Worm (Caenorhabditis elegans) whole organism, L4 larva: ENCODE results near the gene mls-2.
A peak's percentile ranks its signal among the peaks of the same experiment; 100 is the strongest.

Experiments used
- D1046.2 ChIP-seq: fragments of 200-800 bp; sonication (Bioruptor generic); IDR thresholded peaks from 2 replicates; pipeline ENCODE4 v1.3.6; 2022; ENCODE audit warnings: missing genetic modification characterization, missing compliant biosample characterization
- F10B5.3 ChIP-seq: sonication (generic microtip); optimal IDR thresholded peaks from 2 replicates; lab custom pipeline; 2016; ENCODE audit warnings: mild to moderate bottlenecking, missing genetic modification characterization, missing compliant biosample characterization
- F26F4.8 ChIP-seq: fragments of 200-800 bp; sonication (Bioruptor generic); conservative IDR thresholded peaks from 2 replicates; pipeline ENCODE4 v1.3.6; 2022; ENCODE audit warnings: missing genetic modification characterization, missing compliant biosample characterization
- R02D3.7 ChIP-seq: fragments of 150-350 bp; sonication (generic microtip); optimal IDR thresholded peaks from 3 replicates; lab custom pipeline; 2014; ENCODE audit warnings: missing biosample characterization, missing genetic modification characterization
- T26A8.4 ChIP-seq: fragments of 200-800 bp; sonication (Bioruptor generic); IDR thresholded peaks from 2 replicates; pipeline ENCODE4 v1.3.6; 2022; ENCODE audit warnings: missing genetic modification characterization, missing compliant biosample characterization
- Y75B8A.6 ChIP-seq: fragments of 200-800 bp; sonication (Bioruptor generic); IDR thresholded peaks from 2 replicates; pipeline ENCODE4 v1.3.6; 2022; ENCODE audit warnings: missing genetic modification reagents, missing genetic modification characterization, missing compliant biosample characterization
- ama-1 ChIP-seq: fragments of 150-350 bp; optimal IDR thresholded peaks from 2 replicates; lab custom pipeline; 2014; ENCODE audit warnings: inconsistent platforms, mixed read lengths
- attf-4 ChIP-seq: sonication (generic microtip); optimal IDR thresholded peaks from 3 replicates; lab custom pipeline; 2017; ENCODE audit warnings: missing biosample characterization, missing genetic modification characterization
- ceh-20 ChIP-seq: fragments of 200-800 bp; sonication (Bioruptor generic); IDR thresholded peaks from 2 replicates; pipeline ENCODE4 v1.3.6; 2022; ENCODE audit warnings: missing genetic modification reagents, missing genetic modification characterization, missing compliant biosample characterization
- ceh-44 ChIP-seq: fragments of 200-800 bp; sonication (Bioruptor generic); IDR thresholded peaks from 2 replicates; pipeline ENCODE4 v1.3.6; 2022; ENCODE audit warnings: missing genetic modification reagents, missing genetic modification characterization, missing compliant biosample characterization
- ceh-82 ChIP-seq: sonication (generic microtip); optimal IDR thresholded peaks from 2 replicates; lab custom pipeline; 2017; ENCODE audit warnings: missing biosample characterization, missing genetic modification characterization
- daf-16 ChIP-seq, 3 experiments: sonication (generic microtip); optimal IDR thresholded peaks; 2 replicates each; lab custom pipeline; 2016 to 2017; ENCODE audit warnings: missing genetic modification characterization in 3 of 3, missing genetic modification reagents in 3 of 3, mild to moderate bottlenecking in 2 of 3, missing compliant biosample characterization in 2 of 3, missing biosample characterization in 1 of 3, moderate library complexity in 1 of 3
- dmd-9 ChIP-seq: fragments of 200-800 bp; sonication (Bioruptor generic); IDR thresholded peaks from 2 replicates; pipeline ENCODE4 v1.3.6; 2022; ENCODE audit warnings: missing genetic modification reagents, missing genetic modification characterization, missing compliant biosample characterization
- dve-1 ChIP-seq: sonication (generic microtip); optimal IDR thresholded peaks from 2 replicates; lab custom pipeline; 2017; ENCODE audit warnings: antibody characterized with exemption, mild to moderate bottlenecking, missing genetic modification characterization, missing compliant biosample characterization; ENCODE audit not compliant: insufficient read depth
- hif-1 ChIP-seq, 2 experiments: sonication (generic microtip); optimal IDR thresholded peaks; 2 replicates each; lab custom pipeline; 2016 to 2017; ENCODE audit warnings: missing compliant biosample characterization in 2 of 2, missing genetic modification characterization in 2 of 2, missing genetic modification reagents in 2 of 2, missing genotype in 2 of 2, mild to moderate bottlenecking in 1 of 2
- hlh-11 ChIP-seq: fragments of 200-800 bp; sonication (Bioruptor generic); optimal IDR thresholded peaks from 2 replicates; lab custom pipeline; 2018; ENCODE audit warnings: mild to moderate bottlenecking, missing genetic modification characterization, missing compliant biosample characterization
- hlh-30 ChIP-seq: sonication (generic microtip); optimal IDR thresholded peaks from 2 replicates; lab custom pipeline; 2017; ENCODE audit warnings: antibody characterized with exemption, mild to moderate bottlenecking, missing genetic modification characterization, missing compliant biosample characterization; ENCODE audit not compliant: insufficient read depth
- lir-3 ChIP-seq: sonication (generic microtip); optimal IDR thresholded peaks from 2 replicates; lab custom pipeline; 2016; ENCODE audit warnings: mild to moderate bottlenecking, missing genetic modification characterization, missing compliant biosample characterization
- lsy-2 ChIP-seq, 2 experiments: fragments of 150-350 bp in 1 of 2; sonication (generic microtip) in 1 of 2; optimal IDR thresholded peaks; 2 replicates each; lab custom pipeline; 2014 to 2017; ENCODE audit warnings: missing biosample characterization in 2 of 2, missing genetic modification characterization in 2 of 2
- madf-9 ChIP-seq: fragments of 200-800 bp; sonication (Bioruptor generic); conservative IDR thresholded peaks from 2 replicates; pipeline ENCODE4 v1.3.6; 2022; ENCODE audit warnings: missing genetic modification reagents, missing genetic modification characterization, missing compliant biosample characterization
- mdl-1 ChIP-seq, 2 experiments: fragments of 150-350 bp in 1 of 2; sonication (generic microtip) in 1 of 2; optimal IDR thresholded peaks; 2 replicates each; lab custom pipeline; 2014 to 2017; ENCODE audit warnings: missing biosample characterization in 2 of 2, missing genetic modification characterization in 2 of 2
- mdt-29 ChIP-seq: fragments of 200-800 bp; sonication (Bioruptor generic); IDR thresholded peaks from 2 replicates; pipeline ENCODE4 v1.3.6; 2022; ENCODE audit warnings: missing genetic modification reagents, missing genetic modification characterization, missing compliant biosample characterization
- mes-2 ChIP-seq: sonication (generic microtip); optimal IDR thresholded peaks from 2 replicates; lab custom pipeline; 2016; ENCODE audit warnings: missing genotype, mild to moderate bottlenecking, missing genetic modification characterization, missing compliant biosample characterization; ENCODE audit not compliant: poor library complexity, severe bottlenecking
- mxl-2 ChIP-seq: fragments of 200-800 bp; sonication (Bioruptor generic); conservative IDR thresholded peaks from 2 replicates; pipeline ENCODE4 v1.3.6; 2022; ENCODE audit warnings: missing genetic modification reagents, missing genetic modification characterization, missing compliant biosample characterization
- nhr-111 ChIP-seq: fragments of 200-800 bp; sonication (Bioruptor generic); optimal IDR thresholded peaks from 2 replicates; lab custom pipeline; 2018; ENCODE audit warnings: mild to moderate bottlenecking, missing genetic modification characterization, missing compliant biosample characterization
- nhr-25 ChIP-seq: sonication (generic microtip); optimal IDR thresholded peaks from 2 replicates; lab custom pipeline; 2017; ENCODE audit warnings: missing genetic modification characterization, mild to moderate bottlenecking, missing compliant biosample characterization, antibody characterized with exemption, moderate library complexity, borderline replicate concordance; ENCODE audit not compliant: insufficient read depth
- nhr-28 ChIP-seq: fragments of 150-350 bp; optimal IDR thresholded peaks from 2 replicates; lab custom pipeline; 2014; ENCODE audit warnings: missing biosample characterization, missing genetic modification characterization
- nhr-41 ChIP-seq: fragments of 200-800 bp; sonication (Bioruptor generic); IDR thresholded peaks from 2 replicates; pipeline ENCODE4 v1.3.6; 2022; ENCODE audit warnings: missing genetic modification reagents, missing genetic modification characterization, missing compliant biosample characterization
- nhr-42 ChIP-seq: fragments of 200-800 bp; sonication (Bioruptor generic); IDR thresholded peaks from 2 replicates; pipeline ENCODE4 v1.3.6; 2022; ENCODE audit warnings: missing genetic modification characterization, missing compliant biosample characterization
- pqm-1 ChIP-seq: sonication (generic microtip); optimal IDR thresholded peaks from 2 replicates; lab custom pipeline; 2017; ENCODE audit warnings: missing biosample characterization, missing genetic modification characterization
- skn-1 ChIP-seq: fragments of 150-350 bp; optimal IDR thresholded peaks from 2 replicates; lab custom pipeline; 2014; ENCODE audit warnings: missing biosample characterization, missing genetic modification characterization
- snpc-4 ChIP-seq: fragments of 150-350 bp; optimal IDR thresholded peaks from 2 replicates; lab custom pipeline; 2014; ENCODE audit warnings: missing biosample characterization, missing genetic modification characterization
- tra-1 ChIP-seq: fragments of 200-800 bp; sonication (Bioruptor generic); IDR thresholded peaks from 2 replicates; pipeline ENCODE4 v1.3.6; 2022; ENCODE audit warnings: missing genetic modification reagents, missing genetic modification characterization, missing compliant biosample characterization
- unc-39 ChIP-seq: sonication (generic microtip); optimal IDR thresholded peaks from 2 replicates; lab custom pipeline; 2017; ENCODE audit warnings: missing biosample characterization, missing genetic modification characterization
- unc-62 ChIP-seq, 3 experiments: fragments of 150-350 bp in 1 of 3; sonication (generic microtip); optimal IDR thresholded peaks in 2 of 3; peaks in 1 of 3; 1 replicate in 1 of 3; 2 replicates in 2 of 3; lab custom pipeline; 2014 to 2017; ENCODE audit warnings: missing biosample characterization in 3 of 3, missing genetic modification characterization in 3 of 3, missing genetic modification reagents in 3 of 3, missing genotype in 1 of 3
- zfp-3 ChIP-seq: fragments of 200-800 bp; sonication (Bioruptor generic); conservative IDR thresholded peaks from 2 replicates; pipeline ENCODE4 v1.3.6; 2022; ENCODE audit warnings: missing genetic modification reagents, missing genetic modification characterization, missing compliant biosample characterization

The mls-2 gene

ce11 chrX:4769885-4770284 lies 8.4 kb upstream of the mls-2 start, which contains the start of gene npr-1:
npr-1 (minus strand) TSS chrX:4769985.
- TF ChIP-seq T26A8.4 (GFP tag; lab: Robert Waterston, UW) = no peak
- TF ChIP-seq dmd-9 (GFP tag; lab: Robert Waterston, UW) = no peak
- TF ChIP-seq ama-1 = no peak
- TF ChIP-seq D1046.2 = no peak
- TF ChIP-seq madf-9 (GFP tag; lab: Robert Waterston, UW) = no peak
- TF ChIP-seq nhr-41 (GFP tag; lab: Robert Waterston, UW) = no peak
- TF ChIP-seq mdt-29 (GFP tag; lab: Robert Waterston, UW) = no peak
- no peak for TF ChIP-seq hif-1 (tag; optimal IDR thresholded peaks at IDR 0.05; lab: Kevin White, UChicago)
- TF ChIP-seq nhr-25 (tag; lab: Kevin White, UChicago) = no peak
- TF ChIP-seq skn-1 (tag; lab: Kevin White, UChicago) = no peak
- TF ChIP-seq nhr-42 (GFP tag; lab: Robert Waterston, UW) = no peak
- no peak for TF ChIP-seq ceh-20 (GFP tag; lab: Robert Waterston, UW)
- TF ChIP-seq mes-2 (tag; lab: Kevin White, UChicago) = no peak
- TF ChIP-seq unc-62 (GFP tag; optimal IDR thresholded peaks at IDR 0.05 in 1 of 2; lab: Kevin White, UChicago) = no peak
- no peak for TF ChIP-seq unc-62 (tag; optimal IDR thresholded peaks at IDR 0.05; lab: Kevin White, UChicago)

DNA sequence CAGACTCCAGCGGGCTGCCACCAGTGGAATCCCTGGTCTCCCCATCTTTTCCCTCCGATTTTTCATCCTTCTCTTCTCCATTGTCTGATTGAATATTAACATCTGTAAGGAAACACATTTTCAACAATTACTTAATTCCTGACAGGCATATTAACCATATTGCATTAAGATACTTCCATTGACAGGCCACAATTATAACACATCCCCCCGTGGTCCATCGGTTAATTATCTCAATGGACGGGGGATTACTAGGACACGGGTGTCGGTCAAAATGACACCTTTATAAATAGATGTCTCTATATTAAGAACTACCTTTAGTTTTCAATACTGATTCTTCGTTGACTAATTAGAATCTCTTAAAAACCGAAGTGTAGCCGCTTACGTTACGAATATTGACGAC lies 1.7 kb downstream of the mls-2 start:
- no peak for TF ChIP-seq mxl-2 (GFP tag; lab: Robert Waterston, UW)
- no peak for TF ChIP-seq nhr-111 (GFP tag; lab: Kevin White, UChicago)
- no peak for TF ChIP-seq ceh-44 (GFP tag; lab: Robert Waterston, UW)
- TF ChIP-seq ceh-82 (tag; lab: Kevin White, UChicago) = no peak
- TF ChIP-seq mdl-1 (tag; optimal IDR thresholded peaks at IDR 0.05; lab: Kevin White, UChicago) = no peak
- TF ChIP-seq tra-1 (GFP tag; lab: Robert Waterston, UW) = no peak

DNA sequence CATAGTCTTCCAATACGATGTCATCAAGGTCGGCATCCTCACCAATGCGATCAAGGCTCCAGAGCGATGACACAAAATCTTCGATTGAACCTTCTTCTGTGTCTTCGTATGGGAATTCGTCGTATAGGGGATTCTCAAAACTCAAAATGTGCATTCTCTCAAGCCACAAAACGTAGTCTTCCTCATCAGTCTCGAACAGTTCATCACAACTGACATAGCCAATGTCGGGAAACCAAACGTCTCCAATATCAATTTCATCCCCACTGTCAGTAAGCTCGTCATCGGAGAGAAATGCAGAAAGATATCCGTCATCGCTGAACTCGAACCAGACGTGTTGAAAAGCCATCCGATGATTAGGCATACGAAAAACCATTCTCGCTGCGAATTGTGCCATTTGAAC lies 6.7 kb downstream of the mls-2 start, which contains the start of gene C39E6.2:
Gene C39E6.2, minus strand, starts transcription at position 394 of the 400 bp plus-strand sequence.
- TF ChIP-seq lir-3 (tag; lab: Kevin White, UChicago) (no peak), unc-62 (GFP tag; optimal IDR thresholded peaks at IDR 0.05 in 1 of 2; lab: Kevin White, UChicago) (peak in 1 of 2 experiments; percentile 94), unc-62 (tag; optimal IDR thresholded peaks at IDR 0.05; lab: Kevin White, UChicago) (no peak)

DNA sequence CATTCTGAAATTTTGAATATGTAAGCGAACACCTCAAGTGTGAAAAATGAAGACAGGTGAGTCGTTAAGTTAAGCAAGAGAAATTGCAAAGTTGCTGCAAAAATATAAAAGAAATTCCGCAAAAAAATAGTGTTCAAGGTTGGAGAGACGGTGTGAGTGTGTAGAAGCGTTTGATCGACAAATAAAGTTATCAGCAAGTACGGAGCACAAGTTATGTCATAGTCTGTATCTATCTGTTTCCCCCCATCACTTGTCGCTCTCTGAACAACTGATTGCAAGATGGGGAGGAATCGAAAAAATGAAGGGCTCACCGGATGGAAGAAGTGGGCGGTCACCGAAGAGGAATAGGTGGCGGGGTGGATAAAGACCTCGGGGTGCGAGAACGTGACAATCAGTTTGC lies 12.4 kb downstream of the mls-2 start, which contains the start of gene lon-2:
Gene lon-2, minus strand, starts transcription at position 4 of the 400 bp plus-strand sequence.
- TF ChIP-seq pqm-1 (tag; lab: Kevin White, UChicago) (peak; percentile 80), ama-1 (no peak), attf-4 (no peak), daf-16 (GFP tag; optimal IDR thresholded peaks at IDR 0.05; lab: Kevin White, UChicago) (no peak), daf-16 (tag; optimal IDR thresholded peaks at IDR 0.05; lab: Kevin White, UChicago) (peak; percentile 22), nhr-28 (tag; lab: Kevin White, UChicago) (peak; percentile 81), F26F4.8 (GFP tag; lab: Robert Waterston, UW) (no peak), R02D3.7 (tag; lab: Kevin White, UChicago) (no peak), snpc-4 (tag; lab: Kevin White, UChicago) (no peak), unc-39 (tag; lab: Kevin White, UChicago) (no peak), dve-1 (peak; percentile 14), Y75B8A.6 (GFP tag; lab: Robert Waterston, UW) (no peak), zfp-3 (GFP tag; lab: Robert Waterston, UW) (no peak), hlh-11 (tag; lab: Kevin White, UChicago) (peak; percentile 43), lsy-2 (tag; optimal IDR thresholded peaks at IDR 0.05; lab: Kevin White, UChicago) (no peak), hlh-30 (tag; lab: Kevin White, UChicago) (peak; percentile 7), F10B5.3 (tag; lab: Kevin White, UChicago) (no peak)
